Fruit fly (Drosophila melanogaster): ENCODE measurements around the gene CG3610.

CG3610 gene

dm6 chr3R:14886011-14886534 is 41.2 kb downstream of the CG3610 start, which contains the start of the genes Rrp6, CG33331 and CG33332 (continued):
- TF ChIP-seq tin (GFP tag; optimal IDR thresholded peaks at IDR 0.05) (peak; percentile 77), Hr39 (optimal IDR thresholded peaks at IDR 0.05) (no peak), unpg (GFP tag; optimal IDR thresholded peaks at IDR 0.05) (peak; percentile 70), Sox100B (GFP tag; optimal IDR thresholded peaks at IDR 0.05) (no peak), CG2199 (GFP tag; IDR thresholded peaks at IDR 0.05) (no peak), CG6791 (GFP tag; IDR thresholded peaks at IDR 0.05; ENCODE audit: partially characterized antibody) (peak; percentile 71), HLHmδ (GFP tag; optimal IDR thresholded peaks at IDR 0.05) (no peak), ind (GFP tag; optimal IDR thresholded peaks at IDR 0.05) (peak; percentile 83), ems (GFP tag; optimal IDR thresholded peaks at IDR 0.05) (peak; percentile 47), CG12219 (GFP tag; optimal IDR thresholded peaks at IDR 0.05) (peak; percentile 10), cwo (GFP tag; optimal IDR thresholded peaks at IDR 0.05) (peak; percentile 59), mirr (GFP tag; optimal IDR thresholded peaks at IDR 0.05) (peak; percentile 20), dpn (GFP tag; optimal IDR thresholded peaks at IDR 0.05) (peak; percentile 67 to 80), gsb-n (tag; optimal IDR thresholded peaks at IDR 0.05) (no peak), gro (GFP tag; optimal IDR thresholded peaks at IDR 0.05) (peak; percentile 37), Deaf1 (tag; optimal IDR thresholded peaks at IDR 0.05) (no peak), ewg (GFP tag; optimal IDR thresholded peaks at IDR 0.05) (no peak), rib (GFP tag; IDR thresholded peaks at IDR 0.05) (peak; percentile 10; the same call in 1 of the 2 replicates), luna (GFP tag; optimal IDR thresholded peaks at IDR 0.05) (peak; percentile 32), sens-2 (GFP tag; IDR thresholded peaks at IDR 0.05) (no peak), esg (GFP tag; conservative IDR thresholded peaks at IDR 0.05) (peak; percentile 51), Ets97D (GFP tag; optimal IDR thresholded peaks at IDR 0.05) (peak; percentile 75), CG7987 (GFP tag; optimal IDR thresholded peaks at IDR 0.05) (peak; percentile 57), CG6854 (GFP tag; optimal IDR thresholded peaks at IDR 0.05) (no peak), CG32532 (GFP tag; IDR thresholded peaks at IDR 0.05) (peak; percentile 74), dysf (GFP tag; IDR thresholded peaks at IDR 0.05) (peak; percentile 65; the same call in 2 of the 3 replicates), CG14667 (GFP tag; IDR thresholded peaks at IDR 0.05) (peak; percentile 40; the same call in 1 of the 2 replicates), ro (GFP tag; IDR thresholded peaks at IDR 0.05) (no peak), CG9215 (GFP tag; IDR thresholded peaks at IDR 0.05) (peak; percentile 76), CG4854 (GFP tag; optimal IDR thresholded peaks at IDR 0.05) (peak; percentile 31), CG32767 (GFP tag; IDR thresholded peaks at IDR 0.05) (no peak; the same call in 1 of the 2 replicates), CG9932 (GFP tag; IDR thresholded peaks at IDR 0.05) (peak; percentile 88), CG32772 (GFP tag; IDR thresholded peaks at IDR 0.05) (peak; percentile 47), CG4707 (GFP tag; optimal IDR thresholded peaks at IDR 0.05) (no peak), sc (optimal IDR thresholded peaks at IDR 0.05) (no peak), sc (GFP tag; optimal IDR thresholded peaks at IDR 0.05) (peak; percentile 33), Bteb2 (GFP tag; optimal IDR thresholded peaks at IDR 0.05) (peak; percentile 54), nau (GFP tag; optimal IDR thresholded peaks at IDR 0.05) (no peak), CG6272 (GFP tag; IDR thresholded peaks at IDR 0.05) (peak; percentile 66), pho (GFP tag; optimal IDR thresholded peaks at IDR 0.05) (peak; percentile 36), Dip2 (GFP tag; IDR thresholded peaks at IDR 0.05) (no peak), CG10366 (GFP tag; IDR thresholded peaks at IDR 0.05) (peak; percentile 56), CG15514 (GFP tag; optimal IDR thresholded peaks at IDR 0.05) (peak; percentile 74), CG10274 (GFP tag; optimal IDR thresholded peaks at IDR 0.05) (no peak), CG31441 (GFP tag; IDR thresholded peaks at IDR 0.05) (no peak), CG13287 (GFP tag; IDR thresholded peaks at IDR 0.05; ENCODE audit: partially characterized antibody) (peak; percentile 81), chif (GFP tag; optimal IDR thresholded peaks at IDR 0.05) (peak; percentile 33 to 54), CG3995 (GFP tag; optimal IDR thresholded peaks at IDR 0.05) (peak; percentile 65), Xrp1 (GFP tag; IDR thresholded peaks at IDR 0.05) (peak; percentile 63), Side (GFP tag; optimal IDR thresholded peaks at IDR 0.05) (peak; percentile 35), shn (GFP tag; optimal IDR thresholded peaks at IDR 0.05) (peak; percentile 59), ab (GFP tag; optimal IDR thresholded peaks at IDR 0.05) (no peak)
